ENCODE assay signal across 1 fruit fly cellular context in the genomic region with DNA sequence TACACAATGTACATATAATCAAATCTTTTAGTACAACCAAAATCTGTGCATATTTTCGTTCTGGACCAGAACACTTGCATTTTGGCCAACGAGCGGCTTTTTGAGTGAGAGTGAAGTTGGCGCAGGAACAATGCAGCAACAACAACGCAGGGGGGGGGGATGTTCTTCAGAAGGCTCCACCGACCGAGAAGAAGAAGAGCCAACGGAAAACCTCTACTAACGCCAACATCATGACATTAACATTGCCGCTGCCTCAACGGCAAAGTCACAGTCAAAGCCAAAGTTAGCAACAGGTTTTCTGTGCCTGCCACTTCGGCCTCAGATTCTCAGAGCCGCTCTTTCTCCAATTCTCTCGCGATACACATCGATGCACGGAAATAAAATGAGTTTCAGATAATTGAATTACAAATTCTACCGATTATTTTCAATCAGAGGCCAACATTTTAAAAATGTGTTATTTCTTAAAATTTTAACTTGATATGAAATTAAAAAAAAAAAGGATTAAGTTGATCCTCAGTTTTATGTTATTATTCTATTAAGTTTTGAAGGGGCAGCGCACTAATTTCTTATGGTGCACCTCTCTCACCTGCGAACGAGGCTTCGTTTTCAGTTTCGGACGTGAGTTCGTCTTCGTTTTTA.
TF ChIP-seq lines count a peak whose summit lies in the region.

No protein-coding gene starts in this region.

TF ChIP-seq in whole organism, embryonic, 481 proteins besides CTCF, POLR2A, EP300 and RAD21 (continued from another document and continues in another):
- TF ChIP-seq repo (GFP tag; optimal IDR thresholded peaks at IDR 0.05; lab: Kevin White, UChicago) (peak; percentile 50), CG4730 (GFP tag; IDR thresholded peaks at IDR 0.05; lab: Robert Waterston, UW) (peak; percentile 62), CG5245 (GFP tag; optimal IDR thresholded peaks at IDR 0.05; lab: Kevin White, UChicago) (peak; percentile 54), CG7928 (GFP tag; optimal IDR thresholded peaks at IDR 0.05; lab: Kevin White, UChicago) (peak; percentile 31), CG6683 (GFP tag; optimal IDR thresholded peaks at IDR 0.05; lab: Kevin White, UChicago) (no peak), nerfin-1 (tag; optimal IDR thresholded peaks at IDR 0.05; lab: Kevin White, UChicago) (peak; percentile 69), CG6272 (GFP tag; IDR thresholded peaks at IDR 0.05; lab: Robert Waterston, UW) (no peak), schlank (tag; optimal IDR thresholded peaks at IDR 0.05; lab: Kevin White, UChicago) (peak; percentile 12), NfI (GFP tag; optimal IDR thresholded peaks at IDR 0.05; lab: Kevin White, UChicago) (peak; percentile 69), tap (tag; optimal IDR thresholded peaks at IDR 0.05; lab: Kevin White, UChicago) (peak; percentile 67), CG10366 (GFP tag; IDR thresholded peaks at IDR 0.05; lab: Robert Waterston, UW) (peak; percentile 64), CG17359 (tag; optimal IDR thresholded peaks at IDR 0.05; lab: Kevin White, UChicago) (peak; percentile 75), NFAT (GFP tag; IDR thresholded peaks at IDR 0.05; lab: Robert Waterston, UW) (0 out of 2 replicates have a peak, but pooled peaks have one; percentile 40), croc (GFP tag; conservative IDR thresholded peaks at IDR 0.05; lab: Robert Waterston, UW) (no peak), Eip74EF (GFP tag; optimal IDR thresholded peaks at IDR 0.05; lab: Kevin White, UChicago) (peak in 1 of 2 experiments; percentile 71), Mes4 (GFP tag; optimal IDR thresholded peaks at IDR 0.05; lab: Kevin White, UChicago) (peak; percentile 41), zf30C (GFP tag; optimal IDR thresholded peaks at IDR 0.05; lab: Kevin White, UChicago) (peak; percentile 98), ssp (GFP tag; IDR thresholded peaks at IDR 0.05; lab: Robert Waterston, UW) (peak; percentile 59), CG15011 (GFP tag; optimal IDR thresholded peaks at IDR 0.05; lab: Kevin White, UChicago) (peak; percentile 69), jing (GFP tag; optimal IDR thresholded peaks at IDR 0.05; lab: Kevin White, UChicago) (peak; percentile 8), Myb (GFP tag; optimal IDR thresholded peaks at IDR 0.05; lab: Kevin White, UChicago) (peak; percentile 30), kay (GFP tag; optimal IDR thresholded peaks at IDR 0.05; lab: Kevin White, UChicago) (peak; percentile 53), CG17568 (GFP tag; optimal IDR thresholded peaks at IDR 0.05; lab: Kevin White, UChicago) (peak; percentile 65), eve (GFP tag; optimal IDR thresholded peaks at IDR 0.05; lab: Kevin White, UChicago) (peak in 1 of 2 experiments; percentile 89), bowl (GFP tag; IDR thresholded peaks at IDR 0.05; lab: Robert Waterston, UW) (no peak), CG3995 (GFP tag; optimal IDR thresholded peaks at IDR 0.05; lab: Kevin White, UChicago) (no peak), CG1603 (tag; optimal IDR thresholded peaks at IDR 0.05; lab: Kevin White, UChicago) (peak; percentile 10), ranshi (GFP tag; IDR thresholded peaks at IDR 0.05; lab: Robert Waterston, UW) (peak; percentile 84), CG17361 (GFP tag; IDR thresholded peaks at IDR 0.05; lab: Robert Waterston, UW) (peak; percentile 84), CrebB (tag; optimal IDR thresholded peaks at IDR 0.05; lab: Kevin White, UChicago) (peak; percentile 56), sug (tag; optimal IDR thresholded peaks at IDR 0.05; lab: Kevin White, UChicago) (peak; percentile 51), crol (GFP tag; IDR thresholded peaks at IDR 0.05; lab: Robert Waterston, UW) (0 out of 2 replicates have a peak, but pooled peaks have one; percentile 6), emc (GFP tag; optimal IDR thresholded peaks at IDR 0.05; lab: Kevin White, UChicago) (no peak), Tbp (GFP tag; optimal IDR thresholded peaks at IDR 0.05; lab: Kevin White, UChicago) (no peak), Sry-δ (GFP tag; optimal IDR thresholded peaks at IDR 0.05; lab: Kevin White, UChicago) (peak; percentile 9), zfh1 (GFP tag; IDR thresholded peaks at IDR 0.05; lab: Robert Waterston, UW) (peak; percentile 79), CG16779 (GFP tag; IDR thresholded peaks at IDR 0.05; lab: Robert Waterston, UW) (no peak), zfh2 (GFP tag; optimal IDR thresholded peaks at IDR 0.05; lab: Kevin White, UChicago) (peak; percentile 45), Hsf (GFP tag; optimal IDR thresholded peaks at IDR 0.05; lab: Kevin White, UChicago) (peak; percentile 70), CG8944 (GFP tag; optimal IDR thresholded peaks at IDR 0.05; lab: Kevin White, UChicago) (peak; percentile 42), ac (GFP tag; optimal IDR thresholded peaks at IDR 0.05; lab: Kevin White, UChicago) (peak; percentile 48), CG13424 (tag; optimal IDR thresholded peaks at IDR 0.05; lab: Kevin White, UChicago) (peak; percentile 85), Optix (GFP tag; IDR thresholded peaks at IDR 0.05; lab: Robert Waterston, UW) (peak; percentile 28; the same call in 1 of the 3 replicates), CG7745 (tag; optimal IDR thresholded peaks at IDR 0.05; lab: Kevin White, UChicago) (no peak), CG4854 (GFP tag; optimal IDR thresholded peaks at IDR 0.05; lab: Kevin White, UChicago) (peak; percentile 35), CG18619 (GFP tag; optimal IDR thresholded peaks at IDR 0.05; lab: Kevin White, UChicago) (peak; percentile 74), trem (tag; optimal IDR thresholded peaks at IDR 0.05; lab: Kevin White, UChicago) (peak; percentile 63), sim (GFP tag; IDR thresholded peaks at IDR 0.05; lab: Robert Waterston, UW) (peak; percentile 50; the same call in 1 of the 2 replicates), Bgb (GFP tag; IDR thresholded peaks at IDR 0.05; lab: Robert Waterston, UW; ENCODE audit: partially characterized antibody) (no peak), vnd (GFP tag; IDR thresholded peaks at IDR 0.05; lab: Robert Waterston, UW; ENCODE audit: partially characterized antibody) (no peak), CG4820 (GFP tag; optimal IDR thresholded peaks at IDR 0.05; lab: Kevin White, UChicago) (peak; percentile 72), rib (GFP tag; IDR thresholded peaks at IDR 0.05; lab: Robert Waterston, UW) (no peak), stwl (tag; optimal IDR thresholded peaks at IDR 0.05; lab: Kevin White, UChicago) (no peak), CG33557 (GFP tag; optimal IDR thresholded peaks at IDR 0.05; lab: Kevin White, UChicago) (peak; percentile 83), bab2 (GFP tag; optimal IDR thresholded peaks at IDR 0.05; lab: Kevin White, UChicago) (peak; percentile 56), HLH4C (GFP tag; IDR thresholded peaks at IDR 0.05; lab: Robert Waterston, UW; ENCODE audit: partially characterized antibody) (no peak), Jarid2 (GFP tag; optimal IDR thresholded peaks at IDR 0.05; lab: Kevin White, UChicago) (peak; percentile 43), Atf-2 (GFP tag; optimal IDR thresholded peaks at IDR 0.05; lab: Kevin White, UChicago) (peak; percentile 57), CG12219 (GFP tag; optimal IDR thresholded peaks at IDR 0.05; lab: Kevin White, UChicago) (peak; percentile 60), pb (GFP tag; optimal IDR thresholded peaks at IDR 0.05; lab: Kevin White, UChicago) (no peak), gce (GFP tag; IDR thresholded peaks at IDR 0.05; lab: Robert Waterston, UW) (no peak), Side (GFP tag; optimal IDR thresholded peaks at IDR 0.05; lab: Kevin White, UChicago) (peak; percentile 70), D (optimal IDR thresholded peaks at IDR 0.05; lab: Kevin White, UChicago) (no peak), D (GFP tag; optimal IDR thresholded peaks at IDR 0.05; lab: Kevin White, UChicago) (peak; percentile 74), grn (GFP tag; optimal IDR thresholded peaks at IDR 0.05; lab: Kevin White, UChicago) (no peak), CG1024 (GFP tag; IDR thresholded peaks at IDR 0.05; lab: Robert Waterston, UW) (0 out of 2 replicates have a peak, but pooled peaks have one; percentile 39), Dip2 (GFP tag; IDR thresholded peaks at IDR 0.05; lab: Robert Waterston, UW) (peak; percentile 15; the same call in 1 of the 2 replicates), lmd (GFP tag; IDR thresholded peaks at IDR 0.05; lab: Robert Waterston, UW) (peak; percentile 77), CG8359 (GFP tag; optimal IDR thresholded peaks at IDR 0.05; lab: Kevin White, UChicago; ENCODE audit: borderline replicate concordance) (peak; percentile 60), CG17385 (GFP tag; optimal IDR thresholded peaks at IDR 0.05; lab: Kevin White, UChicago) (peak; percentile 77), CG1529 (GFP tag; optimal IDR thresholded peaks at IDR 0.05; lab: Kevin White, UChicago) (peak; percentile 67), CG13123 (GFP tag; optimal IDR thresholded peaks at IDR 0.05; lab: Kevin White, UChicago) (peak; percentile 42), Ets97D (GFP tag; optimal IDR thresholded peaks at IDR 0.05; lab: Kevin White, UChicago) (peak; percentile 9), CG12391 (tag; optimal IDR thresholded peaks at IDR 0.05; lab: Kevin White, UChicago) (peak; percentile 86), CG12769 (tag; optimal IDR thresholded peaks at IDR 0.05; lab: Kevin White, UChicago) (no peak), MBD-R2 (GFP tag; IDR thresholded peaks at IDR 0.05; lab: Robert Waterston, UW) (no peak), CG13775 (GFP tag; optimal IDR thresholded peaks at IDR 0.05; lab: Kevin White, UChicago) (peak; percentile 84), CG4707 (GFP tag; optimal IDR thresholded peaks at IDR 0.05; lab: Kevin White, UChicago) (peak; percentile 29), Hr78 (GFP tag; optimal IDR thresholded peaks at IDR 0.05; lab: Kevin White, UChicago) (peak in 1 of 2 experiments; percentile 54), CG7987 (GFP tag; optimal IDR thresholded peaks at IDR 0.05; lab: Kevin White, UChicago) (peak; percentile 33), abd-A (tag; optimal IDR thresholded peaks at IDR 0.05; lab: Kevin White, UChicago) (no peak), lola (GFP tag; optimal IDR thresholded peaks at IDR 0.05; lab: Kevin White, UChicago) (peak in 1 of 3 experiments; percentile 86), CG32767 (GFP tag; IDR thresholded peaks at IDR 0.05; lab: Robert Waterston, UW) (peak; percentile 79), CG17328 (GFP tag; IDR thresholded peaks at IDR 0.05; lab: Robert Waterston, UW) (peak; percentile 86), HHEX (GFP tag; optimal IDR thresholded peaks at IDR 0.05; lab: Kevin White, UChicago) (peak; percentile 60), CG18476 (GFP tag; optimal IDR thresholded peaks at IDR 0.05; lab: Kevin White, UChicago) (peak; percentile 73), Gsc (GFP tag; IDR thresholded peaks at IDR 0.05; lab: Robert Waterston, UW) (0 out of 2 replicates have a peak, but pooled peaks have one; percentile 21), CG15479 (GFP tag; optimal IDR thresholded peaks at IDR 0.05; lab: Kevin White, UChicago) (no peak), HLH54F (GFP tag; optimal IDR thresholded peaks at IDR 0.05; lab: Kevin White, UChicago) (peak; percentile 62), knrl (GFP tag; IDR thresholded peaks at IDR 0.05; lab: Robert Waterston, UW; ENCODE audit: partially characterized antibody) (no peak), pzg (GFP tag; optimal IDR thresholded peaks at IDR 0.05; lab: Kevin White, UChicago) (no peak), CG33213 (GFP tag; optimal IDR thresholded peaks at IDR 0.05; lab: Kevin White, UChicago) (peak; percentile 23), Poxn (GFP tag; IDR thresholded peaks at IDR 0.05; lab: Robert Waterston, UW) (no peak; the same call in 1 of the 2 replicates), CG18011 (GFP tag; optimal IDR thresholded peaks at IDR 0.05; lab: Kevin White, UChicago) (peak; percentile 27), Med (GFP tag; lab: Kevin White, UChicago) (peak; percentile 84), Drgx (GFP tag; IDR thresholded peaks at IDR 0.05; lab: Robert Waterston, UW) (peak; percentile 87), tna (GFP tag; IDR thresholded peaks at IDR 0.05; lab: Robert Waterston, UW; ENCODE audit: partially characterized antibody) (no peak), so (GFP tag; IDR thresholded peaks at IDR 0.05; lab: Robert Waterston, UW) (peak; percentile 67; the same call in 1 of the 3 replicates), CG14667 (GFP tag; IDR thresholded peaks at IDR 0.05; lab: Robert Waterston, UW) (peak; percentile 65), Deaf1 (tag; optimal IDR thresholded peaks at IDR 0.05; lab: Kevin White, UChicago) (peak; percentile 94), insv (GFP tag; optimal IDR thresholded peaks at IDR 0.05; lab: Kevin White, UChicago) (no peak), jigr1 (GFP tag; IDR thresholded peaks at IDR 0.05; lab: Robert Waterston, UW) (peak; percentile 65), CG31365 (tag; optimal IDR thresholded peaks at IDR 0.05; lab: Kevin White, UChicago) (no peak), CG15269 (tag; optimal IDR thresholded peaks at IDR 0.05; lab: Kevin White, UChicago) (peak; percentile 84), CG34376 (GFP tag; optimal IDR thresholded peaks at IDR 0.05; lab: Kevin White, UChicago) (peak; percentile 29), gfzf (GFP tag; optimal IDR thresholded peaks at IDR 0.05; lab: Kevin White, UChicago) (no peak), HmgD (GFP tag; optimal IDR thresholded peaks at IDR 0.05; lab: Kevin White, UChicago) (no peak), Camta (GFP tag; optimal IDR thresholded peaks at IDR 0.05; lab: Kevin White, UChicago) (peak; percentile 71), Xbp1 (GFP tag; optimal IDR thresholded peaks at IDR 0.05; lab: Kevin White, UChicago) (peak; percentile 77), MESR4 (GFP tag; optimal IDR thresholded peaks at IDR 0.05; lab: Kevin White, UChicago) (no peak), CG17612 (GFP tag; IDR thresholded peaks at IDR 0.05; lab: Robert Waterston, UW) (no peak), Pdp1 (GFP tag; optimal IDR thresholded peaks at IDR 0.05; lab: Kevin White, UChicago) (peak in 1 of 2 experiments; percentile 61), gro (GFP tag; optimal IDR thresholded peaks at IDR 0.05; lab: Kevin White, UChicago) (no peak), fd3F (GFP tag; optimal IDR thresholded peaks at IDR 0.05; lab: Kevin White, UChicago) (peak; percentile 61), ham (GFP tag; IDR thresholded peaks at IDR 0.05; lab: Robert Waterston, UW) (no peak), CG14441 (GFP tag; IDR thresholded peaks at IDR 0.05; lab: Robert Waterston, UW) (peak; percentile 71), Ssrp (tag; optimal IDR thresholded peaks at IDR 0.05; lab: Kevin White, UChicago) (peak; percentile 79), CG11456 (GFP tag; IDR thresholded peaks at IDR 0.05; lab: Robert Waterston, UW) (no peak), pros (GFP tag; optimal IDR thresholded peaks at IDR 0.05; lab: Kevin White, UChicago) (no peak), CG11723 (GFP tag; optimal IDR thresholded peaks at IDR 0.05; lab: Kevin White, UChicago) (peak; percentile 58), CG30403 (GFP tag; optimal IDR thresholded peaks at IDR 0.05; lab: Kevin White, UChicago) (peak; percentile 84), sens (GFP tag; lab: Kevin White, UChicago) (peak; percentile 97), en (GFP tag; optimal IDR thresholded peaks at IDR 0.05; lab: Kevin White, UChicago) (no peak)
